Worm (Caenorhabditis elegans): Measurements from ENCODE around the gene scl-9.

ce11 chrIV:13009507-13009906 is 37.4 kb upstream of the scl-9 start:
- TF ChIP-seq ztf-25 (GFP tag; IDR thresholded peaks at IDR 0.05) (no peak), nhr-179 (tag; optimal IDR thresholded peaks at IDR 0.05) (no peak), snpc-4 (GFP tag; optimal IDR thresholded peaks at IDR 0.05) (no peak), snpc-4 (tag; optimal IDR thresholded peaks at IDR 0.05) (no peak), ceh-100 (GFP tag; IDR thresholded peaks at IDR 0.05) (no peak), tlf-1 (GFP tag; optimal IDR thresholded peaks at IDR 0.05) (no peak), ztf-26 (tag; optimal IDR thresholded peaks at IDR 0.05) (no peak), dox-1 (GFP tag; IDR thresholded peaks at IDR 0.05) (no peak), pha-4 (tag; optimal IDR thresholded peaks at IDR 0.05) (no peak)

All from whole organism, young adult.